Fruit fly (Drosophila melanogaster) whole organism, prepupa: ENCODE results near the gene Mal-B2.

Experiments
- Blimp-1 ChIP-seq: fragments of 200-800 bp; sonication (Bioruptor generic); optimal IDR thresholded peaks from 3 replicates; lab custom pipeline; 2017; ENCODE audit warnings: missing biosample characterization, missing genetic modification characterization, mild to moderate bottlenecking, moderate library complexity, missing genetic modification reagents
- CG10631 ChIP-seq: fragments of 200-800 bp; sonication (Bioruptor generic); optimal IDR thresholded peaks from 2 replicates; lab custom pipeline; 2016; ENCODE audit warnings: missing biosample characterization, missing genetic modification characterization
- CG11294 ChIP-seq: fragments of 200-800 bp; sonication (Bioruptor generic); IDR thresholded peaks from 2 replicates; pipeline ENCODE4 v1.3.6; 2022; ENCODE audit warnings: missing biosample characterization, missing genetic modification characterization
- CG11902 ChIP-seq: fragments of 200-800 bp; sonication (Bioruptor generic); optimal IDR thresholded peaks from 3 replicates; lab custom pipeline; 2016; ENCODE audit warnings: missing biosample characterization, missing genetic modification characterization
- CG15336 ChIP-seq: fragments of 200-800 bp; sonication (Bioruptor generic); IDR thresholded peaks from 2 replicates; pipeline ENCODE4 v1.3.6; 2022; ENCODE audit warnings: missing biosample characterization, missing genetic modification characterization
- CG1621 ChIP-seq: fragments of 200-800 bp; sonication (Bioruptor generic); optimal IDR thresholded peaks from 3 replicates; lab custom pipeline; 2018; ENCODE audit warnings: missing biosample characterization, mild to moderate bottlenecking, missing genetic modification characterization
- CG16779 ChIP-seq: fragments of 200-800 bp; sonication (Bioruptor generic); optimal IDR thresholded peaks from 3 replicates; lab custom pipeline; 2017; ENCODE audit warnings: missing biosample characterization, mild to moderate bottlenecking, missing genetic modification characterization
- CG31627 ChIP-seq: fragments of 200-800 bp; sonication (Bioruptor generic); optimal IDR thresholded peaks from 3 replicates; lab custom pipeline; 2016; ENCODE audit warnings: missing biosample characterization, missing genetic modification characterization
- CG32006 ChIP-seq: fragments of 200-800 bp; sonication (Bioruptor generic); optimal IDR thresholded peaks from 3 replicates; lab custom pipeline; 2017; ENCODE audit warnings: missing biosample characterization, mild to moderate bottlenecking, missing genetic modification characterization
- CG34406 ChIP-seq: fragments of 200-800 bp; sonication (Bioruptor generic); optimal IDR thresholded peaks from 3 replicates; lab custom pipeline; 2016; ENCODE audit warnings: missing biosample characterization, missing genetic modification characterization
- CG3919 ChIP-seq: fragments of 200-800 bp; sonication (Bioruptor generic); optimal IDR thresholded peaks from 3 replicates; lab custom pipeline; 2016; ENCODE audit warnings: missing biosample characterization, missing genetic modification characterization
- CG6276 ChIP-seq: fragments of 200-800 bp; sonication (Bioruptor generic); optimal IDR thresholded peaks from 2 replicates; lab custom pipeline; 2017; ENCODE audit warnings: missing biosample characterization, mild to moderate bottlenecking, missing genetic modification characterization
- CG6792 ChIP-seq: fragments of 200-800 bp; sonication (Bioruptor generic); optimal IDR thresholded peaks from 3 replicates; lab custom pipeline; 2016; ENCODE audit warnings: missing biosample characterization, missing genetic modification characterization
- CG6808 ChIP-seq: fragments of 200-800 bp; sonication (Bioruptor generic); optimal IDR thresholded peaks from 3 replicates; lab custom pipeline; 2017; ENCODE audit warnings: missing biosample characterization, missing genetic modification characterization, mild to moderate bottlenecking, moderate library complexity, missing genetic modification reagents
- CG6854 ChIP-seq: fragments of 200-800 bp; sonication (Bioruptor generic); optimal IDR thresholded peaks from 2 replicates; lab custom pipeline; 2017; ENCODE audit warnings: missing biosample characterization, mild to moderate bottlenecking, missing genetic modification characterization
- CG7368 ChIP-seq: fragments of 200-800 bp; sonication (Bioruptor generic); optimal IDR thresholded peaks from 3 replicates; lab custom pipeline; 2016; ENCODE audit warnings: missing biosample characterization, missing genetic modification characterization
- CG8119 ChIP-seq: fragments of 200-800 bp; sonication (Bioruptor generic); IDR thresholded peaks from 3 replicates; pipeline ENCODE4 v1.3.6; 2022; ENCODE audit warnings: missing biosample characterization, missing genetic modification characterization
- CG8319 ChIP-seq: fragments of 200-800 bp; sonication (Bioruptor generic); optimal IDR thresholded peaks from 3 replicates; lab custom pipeline; 2016; ENCODE audit warnings: missing biosample characterization, missing genetic modification characterization
- CG8632 ChIP-seq: fragments of 200-800 bp; sonication (Bioruptor generic); optimal IDR thresholded peaks from 3 replicates; lab custom pipeline; 2016; ENCODE audit warnings: missing biosample characterization, missing genetic modification characterization
- CG9139 ChIP-seq: fragments of 200-800 bp; sonication (Bioruptor generic); optimal IDR thresholded peaks from 3 replicates; lab custom pipeline; 2017; ENCODE audit warnings: missing biosample characterization, mild to moderate bottlenecking, missing genetic modification characterization
- Eip75B ChIP-seq: fragments of 200-800 bp; sonication (Bioruptor generic); optimal IDR thresholded peaks from 3 replicates; lab custom pipeline; 2016; ENCODE audit warnings: missing biosample characterization, missing genetic modification characterization
- Eip78C ChIP-seq: fragments of 200-800 bp; sonication (Bioruptor generic); peaks from one replicate; lab custom pipeline; 2016; ENCODE audit warnings: missing biosample characterization, missing genetic modification characterization
- Ets21C ChIP-seq: fragments of 200-800 bp; sonication (Bioruptor generic); optimal IDR thresholded peaks from 3 replicates; lab custom pipeline; 2016; ENCODE audit warnings: missing biosample characterization, missing genetic modification characterization
- Ets96B ChIP-seq: fragments of 200-800 bp; optimal IDR thresholded peaks from 2 replicates; lab custom pipeline; 2019; ENCODE audit warnings: missing biosample characterization, mild to moderate bottlenecking, missing genetic modification characterization, moderate library complexity
- Gug ChIP-seq: fragments of 200-800 bp; sonication (Bioruptor generic); IDR thresholded peaks from 2 replicates; pipeline ENCODE4 v1.3.6; 2022; ENCODE audit warnings: missing biosample characterization, missing genetic modification characterization
- Hr39 ChIP-seq: fragments of 200-800 bp; sonication (Bioruptor generic); optimal IDR thresholded peaks from 2 replicates; lab custom pipeline; 2016; ENCODE audit warnings: missing biosample characterization, missing genetic modification characterization
- Hr4 ChIP-seq: fragments of 200-800 bp; sonication (Bioruptor generic); optimal IDR thresholded peaks from 3 replicates; lab custom pipeline; 2016; ENCODE audit warnings: missing biosample characterization, missing genetic modification characterization
- Lpt ChIP-seq: fragments of 200-800 bp; sonication (Bioruptor generic); optimal IDR thresholded peaks from 3 replicates; lab custom pipeline; 2016; ENCODE audit warnings: missing biosample characterization, missing genetic modification characterization
- Met ChIP-seq: fragments of 200-800 bp; sonication (Bioruptor generic); optimal IDR thresholded peaks from 3 replicates; lab custom pipeline; 2016; ENCODE audit warnings: missing biosample characterization, missing genetic modification characterization
- OdsH ChIP-seq: fragments of 200-800 bp; sonication (Bioruptor generic); optimal IDR thresholded peaks from 3 replicates; lab custom pipeline; 2016; ENCODE audit warnings: missing biosample characterization, missing genetic modification characterization
- Smox ChIP-seq: fragments of 200-800 bp; sonication (Bioruptor generic); optimal IDR thresholded peaks from 3 replicates; lab custom pipeline; 2016; ENCODE audit warnings: missing biosample characterization, missing genetic modification characterization
- Sox102F ChIP-seq: fragments of 200-800 bp; sonication (Bioruptor generic); optimal IDR thresholded peaks from 2 replicates; lab custom pipeline; 2016; ENCODE audit warnings: missing biosample characterization, mild to moderate bottlenecking, missing genetic modification characterization
- Sox14 ChIP-seq: fragments of 200-800 bp; sonication (Bioruptor generic); optimal IDR thresholded peaks from 3 replicates; lab custom pipeline; 2016; ENCODE audit warnings: missing biosample characterization, missing genetic modification characterization
- Sox15 ChIP-seq: fragments of 200-800 bp; sonication (Bioruptor generic); optimal IDR thresholded peaks from 3 replicates; lab custom pipeline; 2016; ENCODE audit warnings: missing biosample characterization, missing genetic modification characterization
- achi ChIP-seq: fragments of 200-800 bp; sonication (Bioruptor generic); optimal IDR thresholded peaks from 3 replicates; lab custom pipeline; 2016; ENCODE audit warnings: missing biosample characterization, missing genetic modification characterization
- cyc ChIP-seq: fragments of 200-800 bp; sonication (Bioruptor generic); optimal IDR thresholded peaks from 3 replicates; lab custom pipeline; 2016; ENCODE audit warnings: missing biosample characterization, missing genetic modification characterization
- dac ChIP-seq: fragments of 200-800 bp; sonication (Bioruptor generic); optimal IDR thresholded peaks from 2 replicates; lab custom pipeline; 2017; ENCODE audit warnings: missing biosample characterization, mild to moderate bottlenecking, missing genetic modification characterization
- dsx ChIP-seq: fragments of 200-800 bp; optimal IDR thresholded peaks from 3 replicates; lab custom pipeline; 2019; ENCODE audit warnings: missing biosample characterization, mild to moderate bottlenecking, missing genetic modification characterization, moderate library complexity; ENCODE audit not compliant: poor library complexity, severe bottlenecking
- eg ChIP-seq: fragments of 200-800 bp; sonication (Bioruptor generic); IDR thresholded peaks from 3 replicates; pipeline ENCODE4 v1.3.6; 2022; ENCODE audit warnings: missing biosample characterization, missing genetic modification characterization
- fd85E ChIP-seq: fragments of 200-800 bp; sonication (Bioruptor generic); optimal IDR thresholded peaks from 3 replicates; lab custom pipeline; 2016; ENCODE audit warnings: missing biosample characterization, missing genetic modification characterization
- fkh ChIP-seq: fragments of 200-800 bp; sonication (Bioruptor generic); optimal IDR thresholded peaks from 3 replicates; lab custom pipeline; 2017; ENCODE audit warnings: missing biosample characterization, mild to moderate bottlenecking, missing genetic modification characterization, moderate library complexity
- net ChIP-seq: fragments of 200-800 bp; sonication (Bioruptor generic); optimal IDR thresholded peaks from 3 replicates; lab custom pipeline; 2016; ENCODE audit warnings: missing biosample characterization, missing genetic modification characterization
- salr ChIP-seq, 2 experiments: fragments of 200-800 bp; sonication (Bioruptor generic); optimal IDR thresholded peaks; 3 replicates each; lab custom pipeline; 2016 to 2018; ENCODE audit warnings: missing biosample characterization in 2 of 2, missing genetic modification characterization in 2 of 2, mild to moderate bottlenecking in 1 of 2
- spab ChIP-seq: fragments of 200-800 bp; sonication (Bioruptor generic); optimal IDR thresholded peaks from 2 replicates; lab custom pipeline; 2017; ENCODE audit warnings: missing biosample characterization, mild to moderate bottlenecking, missing genetic modification characterization, missing genetic modification reagents
- ss ChIP-seq, 2 experiments: fragments of 200-800 bp; sonication (Bioruptor generic); optimal IDR thresholded peaks; 2 replicates in 1 of 2; 3 replicates in 1 of 2; lab custom pipeline; 2017 to 2018; ENCODE audit warnings: mild to moderate bottlenecking in 2 of 2, missing biosample characterization in 2 of 2, missing genetic modification characterization in 2 of 2, moderate library complexity in 1 of 2
- svp ChIP-seq: fragments of 200-800 bp; sonication (Bioruptor generic); peaks from one replicate; lab custom pipeline; 2016; ENCODE audit warnings: missing biosample characterization, missing genetic modification characterization
- topi ChIP-seq: fragments of 200-800 bp; sonication (Bioruptor generic); optimal IDR thresholded peaks from 3 replicates; lab custom pipeline; 2016; ENCODE audit warnings: missing biosample characterization, missing genetic modification characterization
- vri ChIP-seq: fragments of 200-800 bp; sonication (Bioruptor generic); optimal IDR thresholded peaks from 3 replicates; lab custom pipeline; 2016; ENCODE audit warnings: missing biosample characterization, mild to moderate bottlenecking, missing genetic modification characterization

The Mal-B2 gene

dm6 chr2L:11849658-11850057, at the start of gene Mal-B2:
Gene Mal-B2 (plus strand): TSS chr2L:11849958.
- TF ChIP-seq net (GFP tag; lab: Kevin White, UChicago) (no peak), CG32006 (no peak), Sox14 (GFP tag; lab: Kevin White, UChicago) (no peak), CG3919 (GFP tag; lab: Kevin White, UChicago) (no peak), CG8119 (GFP tag; lab: Robert Waterston, UW) (no peak), CG11902 (no peak), topi (no peak), eg (no peak), vri (GFP tag; lab: Kevin White, UChicago) (no peak), cyc (no peak), Gug (no peak), CG8319 (GFP tag; lab: Kevin White, UChicago) (no peak), CG6808 (GFP tag; lab: Kevin White, UChicago) (no peak)

dm6 chr2L:11804228-11805044, 45.3 kb upstream of the Mal-B2 start:
- no peak for TF ChIP-seq vri (GFP tag; lab: Kevin White, UChicago)
- TF ChIP-seq CG16779 (tag; lab: Kevin White, UChicago): no peak
- 0 out of 2 replicates have a peak, but pooled peaks have one; percentile 15 for TF ChIP-seq CG15336 (GFP tag; lab: Robert Waterston, UW)
- TF ChIP-seq salr (GFP tag; optimal IDR thresholded peaks at IDR 0.05; lab: Kevin White, UChicago): no peak
- no peak for TF ChIP-seq CG11294 (GFP tag; lab: Robert Waterston, UW)
- no peak for TF ChIP-seq Hr39 (GFP tag; lab: Kevin White, UChicago)
- no peak for TF ChIP-seq Smox (GFP tag; lab: Kevin White, UChicago)
- no peak for TF ChIP-seq OdsH (GFP tag; lab: Kevin White, UChicago)
- TF ChIP-seq Met (GFP tag; lab: Kevin White, UChicago): no peak
- no peak for TF ChIP-seq spab
- TF ChIP-seq Eip75B (GFP tag; lab: Kevin White, UChicago): no peak
- no peak for TF ChIP-seq CG11902
- TF ChIP-seq achi (GFP tag; lab: Kevin White, UChicago): no peak
- no peak for TF ChIP-seq CG34406 (GFP tag; lab: Kevin White, UChicago)
- TF ChIP-seq CG8119 (GFP tag; lab: Robert Waterston, UW): no peak
- TF ChIP-seq Hr4 (GFP tag; lab: Kevin White, UChicago): no peak
- TF ChIP-seq cyc: no peak
- TF ChIP-seq CG9139 (GFP tag; lab: Kevin White, UChicago): peak; percentile 6
- peak; percentile 73 for TF ChIP-seq Eip78C
- no peak for TF ChIP-seq fd85E (GFP tag; lab: Kevin White, UChicago)
- no peak for TF ChIP-seq Sox102F (GFP tag; lab: Kevin White, UChicago)
- no peak for TF ChIP-seq Blimp-1 (GFP tag; lab: Kevin White, UChicago)
- TF ChIP-seq Sox14 (GFP tag; lab: Kevin White, UChicago): peak; percentile 15
- TF ChIP-seq eg: peak; percentile 23; the same call in 1 of the 3 replicates
- no peak for TF ChIP-seq CG8319 (GFP tag; lab: Kevin White, UChicago)
- no peak for TF ChIP-seq CG6792 (GFP tag; lab: Kevin White, UChicago)
- peak; percentile 32 for TF ChIP-seq dsx (GFP tag; lab: Kevin White, UChicago)
- no peak for TF ChIP-seq CG10631
- peak; percentile 24 for TF ChIP-seq CG3919 (GFP tag; lab: Kevin White, UChicago)
- TF ChIP-seq dac (GFP tag; lab: Kevin White, UChicago): no peak
- no peak for TF ChIP-seq fkh
- peak; percentile 30 to 75 for TF ChIP-seq ss (GFP tag; optimal IDR thresholded peaks at IDR 0.05; lab: Kevin White, UChicago)
- TF ChIP-seq Ets96B (tag; lab: Kevin White, UChicago): no peak
- no peak for TF ChIP-seq CG31627
- peak; percentile 12 for TF ChIP-seq CG32006
- no peak for TF ChIP-seq CG7368 (GFP tag; lab: Kevin White, UChicago)
- no peak for TF ChIP-seq Ets21C (GFP tag; lab: Kevin White, UChicago)
- TF ChIP-seq Lpt (GFP tag; lab: Kevin White, UChicago): peak; percentile 26
- TF ChIP-seq CG6854: no peak
- TF ChIP-seq CG8632: no peak
- TF ChIP-seq Sox15 (GFP tag; lab: Kevin White, UChicago): no peak
- no peak for TF ChIP-seq svp (GFP tag; lab: Kevin White, UChicago)
- TF ChIP-seq CG1621 (tag; lab: Kevin White, UChicago): no peak
- no peak for TF ChIP-seq CG6276 (GFP tag; lab: Kevin White, UChicago)
